Worm (Caenorhabditis elegans): ENCODE measurements around the gene F23F12.13.

DNA sequence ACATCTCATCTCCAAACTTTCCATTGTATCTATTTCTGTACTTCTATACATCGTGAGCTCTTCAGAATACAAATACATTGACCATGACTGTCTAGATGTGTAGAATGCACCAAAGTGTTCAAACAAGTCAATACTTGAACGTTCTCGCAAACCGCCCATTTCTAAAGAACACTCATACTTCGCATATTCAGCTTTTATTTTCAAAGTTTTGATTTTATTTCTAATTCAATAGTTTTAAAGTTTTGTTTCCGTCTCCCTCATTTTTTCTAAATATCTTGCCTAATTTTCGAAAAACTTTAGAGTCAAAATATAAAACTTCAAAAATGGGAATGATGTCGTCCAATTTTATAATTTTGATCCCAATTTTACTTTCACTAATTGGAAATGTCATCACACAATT, 32.4 kb downstream of the F23F12.13 start, which contains the start of gene pqn-10:
- TF ChIP-seq mml-1 (tag; optimal IDR thresholded peaks at IDR 0.05) (no peak), fkh-10 (GFP tag; optimal IDR thresholded peaks at IDR 0.05) (no peak), nhr-28 (tag; optimal IDR thresholded peaks at IDR 0.05) (no peak), nhr-67 (tag; optimal IDR thresholded peaks at IDR 0.05) (no peak), snpc-4 (tag; optimal IDR thresholded peaks at IDR 0.05) (no peak), nhr-12 (tag; optimal IDR thresholded peaks at IDR 0.05) (no peak), mdl-1 (tag; optimal IDR thresholded peaks at IDR 0.05) (no peak), lsy-12 (tag; optimal IDR thresholded peaks at IDR 0.05) (no peak)

Measured in whole organism, L3 larva.